Fruit fly (Drosophila melanogaster) whole organism, embryonic: ENCODE measurements around the gene CG14196.

ENCODE experiments used
- CG10366 ChIP-seq: fragments of 200-800 bp; sonication (Bioruptor generic); IDR thresholded peaks from 2 replicates; pipeline ENCODE4 v1.3.6; 2022; ENCODE audit warnings: missing biosample characterization, missing genetic modification characterization
- CG11398 ChIP-seq: fragments of 200-800 bp; sonication (Bioruptor generic); optimal IDR thresholded peaks from 2 replicates; lab custom pipeline; 2016; ENCODE audit warnings: missing biosample characterization, missing genetic modification characterization
- CG12219 ChIP-seq: fragments of 200-800 bp; sonication (Bioruptor generic); optimal IDR thresholded peaks from 3 replicates; lab custom pipeline; 2018; ENCODE audit warnings: missing biosample characterization, mild to moderate bottlenecking, missing genetic modification characterization
- CG12299 ChIP-seq: fragments of 200-800 bp; sonication (Bioruptor generic); optimal IDR thresholded peaks from 2 replicates; lab custom pipeline; 2018; ENCODE audit warnings: missing biosample characterization, mild to moderate bottlenecking, missing genetic modification characterization
- CG13624 ChIP-seq: fragments of 200-800 bp; sonication (Bioruptor generic); optimal IDR thresholded peaks from 2 replicates; lab custom pipeline; 2016; ENCODE audit warnings: missing biosample characterization, missing genetic modification characterization
- CG14667 ChIP-seq: fragments of 200-800 bp; sonication (Bioruptor generic); IDR thresholded peaks from 2 replicates; pipeline ENCODE4 v1.3.6; 2022; ENCODE audit warnings: missing biosample characterization, missing genetic modification characterization
- CG15514 ChIP-seq: fragments of 200-800 bp; sonication (Bioruptor generic); optimal IDR thresholded peaks from 3 replicates; lab custom pipeline; 2017; ENCODE audit warnings: missing biosample characterization, missing genetic modification characterization, mild to moderate bottlenecking, moderate library complexity, missing genetic modification reagents
- CG1602 ChIP-seq: fragments of 200-800 bp; sonication (Bioruptor generic); optimal IDR thresholded peaks from 3 replicates; lab custom pipeline; 2016; ENCODE audit warnings: missing biosample characterization, missing genetic modification characterization
- CG17328 ChIP-seq: fragments of 200-800 bp; sonication (Bioruptor generic); IDR thresholded peaks from 2 replicates; pipeline ENCODE4 v1.3.6; 2022; ENCODE audit warnings: missing biosample characterization, missing genetic modification characterization
- CG2202 ChIP-seq: fragments of 200-800 bp; sonication (Bioruptor generic); optimal IDR thresholded peaks from 2 replicates; lab custom pipeline; 2018; ENCODE audit warnings: missing biosample characterization, mild to moderate bottlenecking, missing genetic modification characterization
- CG2889 ChIP-seq: fragments of 200-800 bp; sonication (Bioruptor generic); IDR thresholded peaks from 3 replicates; pipeline ENCODE4 v1.3.6; 2022; ENCODE audit warnings: missing biosample characterization, missing genetic modification characterization
- CG31224 ChIP-seq: fragments of 200-800 bp; sonication (Bioruptor generic); IDR thresholded peaks from 2 replicates; pipeline ENCODE4 v1.3.6; 2022; ENCODE audit warnings: missing biosample characterization, missing genetic modification characterization
- CG3163 ChIP-seq: fragments of 200-800 bp; sonication (Bioruptor generic); optimal IDR thresholded peaks from 3 replicates; lab custom pipeline; 2016; ENCODE audit warnings: missing biosample characterization, missing genetic modification characterization
- CG34224 ChIP-seq: fragments of 200-800 bp; sonication (Bioruptor generic); IDR thresholded peaks from 3 replicates; pipeline ENCODE4 v1.3.6; 2022; ENCODE audit warnings: missing biosample characterization, missing genetic modification characterization; ENCODE audit not compliant: partially characterized antibody
- CG34376 ChIP-seq: fragments of 200-800 bp; sonication (Bioruptor generic); optimal IDR thresholded peaks from 2 replicates; lab custom pipeline; 2018; ENCODE audit warnings: missing biosample characterization, mild to moderate bottlenecking, missing genetic modification characterization
- CG4282 ChIP-seq: fragments of 200-800 bp; sonication (Bioruptor generic); optimal IDR thresholded peaks from 2 replicates; lab custom pipeline; 2016; ENCODE audit warnings: missing biosample characterization, missing genetic modification characterization
- CG4707 ChIP-seq: fragments of 200-800 bp; sonication (Bioruptor generic); optimal IDR thresholded peaks from 2 replicates; lab custom pipeline; 2018; ENCODE audit warnings: missing biosample characterization, mild to moderate bottlenecking, missing genetic modification characterization, moderate library complexity
- CG5953 ChIP-seq: fragments of 200-800 bp; sonication (Bioruptor generic); IDR thresholded peaks from 2 replicates; pipeline ENCODE4 v1.3.6; 2022; ENCODE audit warnings: missing biosample characterization, missing genetic modification characterization
- CG6254 ChIP-seq: fragments of 200-800 bp; sonication (Bioruptor generic); optimal IDR thresholded peaks from 3 replicates; lab custom pipeline; 2017; ENCODE audit warnings: mild to moderate bottlenecking, missing biosample characterization, missing genetic modification reagents, missing genetic modification characterization
- CG7271 ChIP-seq: fragments of 200-800 bp; sonication (Bioruptor generic); optimal IDR thresholded peaks from 2 replicates; lab custom pipeline; 2018; ENCODE audit warnings: missing biosample characterization, mild to moderate bottlenecking, missing genetic modification characterization, moderate library complexity
- CG8924 ChIP-seq: fragments of 200-800 bp; optimal IDR thresholded peaks from 3 replicates; lab custom pipeline; 2019; ENCODE audit warnings: missing biosample characterization, mild to moderate bottlenecking, missing genetic modification characterization, moderate library complexity
- CG9437 ChIP-seq: fragments of 200-800 bp; sonication (Bioruptor generic); optimal IDR thresholded peaks from 2 replicates; lab custom pipeline; 2018; ENCODE audit warnings: missing biosample characterization, mild to moderate bottlenecking, missing genetic modification characterization
- CG9817 ChIP-seq: fragments of 200-800 bp; sonication (Bioruptor generic); optimal IDR thresholded peaks from 2 replicates; lab custom pipeline; 2018; ENCODE audit warnings: missing biosample characterization, mild to moderate bottlenecking, missing genetic modification characterization, moderate library complexity
- Dek ChIP-seq: fragments of 200-800 bp; sonication (Bioruptor generic); optimal IDR thresholded peaks from 3 replicates; lab custom pipeline; 2019; ENCODE audit warnings: missing biosample characterization, mild to moderate bottlenecking, missing genetic modification characterization, moderate library complexity
- Elba2 ChIP-seq: fragments of 200-800 bp; sonication (Bioruptor generic); optimal IDR thresholded peaks from 3 replicates; lab custom pipeline; 2016; ENCODE audit warnings: missing biosample characterization, missing genetic modification characterization
- HLH54F ChIP-seq: fragments of 200-800 bp; sonication (Bioruptor generic); optimal IDR thresholded peaks from 3 replicates; lab custom pipeline; 2016; ENCODE audit warnings: missing biosample characterization, missing genetic modification characterization
- Hr39 ChIP-seq: fragments of >200 bp; optimal IDR thresholded peaks from 2 replicates; lab custom pipeline; 2017
- Lhr ChIP-seq: fragments of 200-800 bp; sonication (Bioruptor generic); optimal IDR thresholded peaks from 3 replicates; lab custom pipeline; 2017; ENCODE audit warnings: mild to moderate bottlenecking, missing biosample characterization, missing genetic modification reagents, missing genetic modification characterization
- Lpt ChIP-seq: fragments of >200 bp; optimal IDR thresholded peaks from 2 replicates; lab custom pipeline; 2018; ENCODE audit warnings: missing biosample characterization, missing genetic modification characterization
- Max ChIP-seq: fragments of 200-800 bp; sonication (Bioruptor generic); optimal IDR thresholded peaks from 2 replicates; lab custom pipeline; 2016; ENCODE audit warnings: missing biosample characterization, mild to moderate bottlenecking, missing genetic modification characterization
- NFAT ChIP-seq: fragments of 200-800 bp; sonication (Bioruptor generic); IDR thresholded peaks from 2 replicates; pipeline ENCODE4 v1.3.6; 2022; ENCODE audit warnings: missing biosample characterization, missing genetic modification characterization
- Nf-YA ChIP-seq: fragments of 200-800 bp; sonication (Bioruptor generic); IDR thresholded peaks from 2 replicates; pipeline ENCODE4 v1.3.6; 2022; ENCODE audit warnings: missing biosample characterization, missing genetic modification characterization
- Nf-YC ChIP-seq: fragments of 200-800 bp; optimal IDR thresholded peaks from 3 replicates; lab custom pipeline; 2019; ENCODE audit warnings: missing biosample characterization, mild to moderate bottlenecking, missing genetic modification characterization, moderate library complexity
- NfI ChIP-seq: fragments of 200-800 bp; sonication (Bioruptor generic); optimal IDR thresholded peaks from 3 replicates; lab custom pipeline; 2018; ENCODE audit warnings: missing biosample characterization, mild to moderate bottlenecking, missing genetic modification characterization, moderate library complexity
- Rx ChIP-seq: fragments of 200-800 bp; sonication (Bioruptor generic); IDR thresholded peaks from 2 replicates; pipeline ENCODE4 v1.3.6; 2022; ENCODE audit warnings: missing biosample characterization, missing genetic modification characterization
- Sry-δ ChIP-seq: fragments of 200-800 bp; sonication (Bioruptor generic); optimal IDR thresholded peaks from 2 replicates; lab custom pipeline; 2016; ENCODE audit warnings: missing biosample characterization, missing genetic modification characterization
- Xbp1 ChIP-seq: fragments of 200-800 bp; sonication (Bioruptor generic); optimal IDR thresholded peaks from 3 replicates; lab custom pipeline; 2016; ENCODE audit warnings: missing biosample characterization, mild to moderate bottlenecking, missing genetic modification characterization
- al ChIP-seq: fragments of 200-800 bp; sonication (Bioruptor generic); IDR thresholded peaks from 2 replicates; pipeline ENCODE4 v1.3.6; 2022; ENCODE audit warnings: missing biosample characterization, missing genetic modification characterization
- cas ChIP-seq: fragments of 200-800 bp; sonication (Bioruptor generic); IDR thresholded peaks from 2 replicates; pipeline ENCODE4 v1.3.6; 2022; ENCODE audit warnings: missing biosample characterization, missing genetic modification characterization
- chn ChIP-seq: fragments of 200-800 bp; sonication (Bioruptor generic); optimal IDR thresholded peaks from 2 replicates; lab custom pipeline; 2016; ENCODE audit warnings: missing biosample characterization, missing genetic modification characterization
- ci ChIP-seq: fragments of 200-800 bp; sonication (Bioruptor generic); IDR thresholded peaks from 3 replicates; pipeline ENCODE4 v1.3.6; 2022; ENCODE audit warnings: missing biosample characterization, missing genetic modification characterization
- cwo ChIP-seq: fragments of 200-800 bp; sonication (Bioruptor generic); optimal IDR thresholded peaks from 3 replicates; lab custom pipeline; 2017; ENCODE audit warnings: missing biosample characterization, missing genetic modification characterization, mild to moderate bottlenecking, moderate library complexity, missing genetic modification reagents
- exex ChIP-seq: fragments of 200-800 bp; sonication (Bioruptor generic); optimal IDR thresholded peaks from 4 replicates; lab custom pipeline; 2018; ENCODE audit warnings: missing biosample characterization, mild to moderate bottlenecking, missing genetic modification characterization, moderate library complexity
- fd64A ChIP-seq: fragments of 200-800 bp; sonication (Bioruptor generic); optimal IDR thresholded peaks from 3 replicates; lab custom pipeline; 2018; ENCODE audit warnings: missing biosample characterization, mild to moderate bottlenecking, missing genetic modification characterization
- gce ChIP-seq: fragments of 200-800 bp; sonication (Bioruptor generic); IDR thresholded peaks from 3 replicates; pipeline ENCODE4 v1.3.6; 2022; ENCODE audit warnings: missing biosample characterization, missing genetic modification characterization
- hkb ChIP-seq, 2 experiments: fragments of 200-800 bp in 1 of 2; fragments of >200 bp in 1 of 2; sonication (Bioruptor generic) in 1 of 2; IDR thresholded peaks in 1 of 2; optimal IDR thresholded peaks in 1 of 2; 2 replicates each; pipeline versions ENCODE4 v1.3.6 to Lab custom; 2017 to 2022; ENCODE audit warnings: missing biosample characterization in 1 of 2, missing genetic modification characterization in 1 of 2
- pnt ChIP-seq: fragments of 200-800 bp; sonication (Bioruptor generic); optimal IDR thresholded peaks from 3 replicates; lab custom pipeline; 2016; ENCODE audit warnings: missing biosample characterization, missing genetic modification characterization
- sisA ChIP-seq: fragments of 200-800 bp; sonication (Bioruptor generic); IDR thresholded peaks from 2 replicates; pipeline ENCODE4 v1.3.6; 2022; ENCODE audit warnings: missing biosample characterization, missing genetic modification characterization
- stwl ChIP-seq: fragments of 200-800 bp; sonication (Bioruptor generic); optimal IDR thresholded peaks from 3 replicates; lab custom pipeline; 2018; ENCODE audit warnings: missing biosample characterization, mild to moderate bottlenecking, missing genetic modification characterization, moderate library complexity
- usp ChIP-seq: fragments of >200 bp; optimal IDR thresholded peaks from 2 replicates; lab custom pipeline; 2017; ENCODE audit warnings: missing biosample characterization, missing genetic modification characterization
- wdn ChIP-seq: fragments of 200-800 bp; sonication (Bioruptor generic); IDR thresholded peaks from 2 replicates; pipeline ENCODE4 v1.3.6; 2022; ENCODE audit warnings: missing biosample characterization, missing genetic modification characterization

CG14196 gene

DNA sequence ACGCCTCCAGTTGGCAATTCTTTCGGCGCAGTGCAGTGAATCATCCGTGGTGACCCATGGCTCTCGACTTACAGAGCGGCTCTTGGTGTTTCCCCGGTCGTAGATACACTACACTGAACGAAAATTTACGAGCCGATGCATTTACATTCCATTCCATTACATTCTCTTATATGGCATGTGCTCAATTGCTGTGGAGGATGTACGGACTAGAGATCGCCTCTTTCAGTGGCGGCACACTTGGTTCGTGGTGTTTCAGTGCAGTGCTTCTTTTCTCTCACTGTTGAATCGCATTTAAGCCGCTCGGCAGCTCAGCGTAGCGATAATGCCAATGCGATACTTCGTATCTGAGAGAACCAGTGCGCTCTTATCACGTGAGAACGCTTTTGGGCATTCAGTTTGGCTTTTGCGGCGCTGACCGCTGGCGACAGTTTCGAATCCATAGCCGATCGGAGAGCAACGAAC lies 54.0 kb downstream of the CG14196 start, which contains the start of gene Mec2 (continued):
- TF ChIP-seq Sry-δ (GFP tag; lab: Kevin White, UChicago): no peak
- no peak for TF ChIP-seq CG7271 (tag; lab: Kevin White, UChicago)
- TF ChIP-seq sisA (GFP tag; lab: Robert Waterston, UW): peak; percentile 49
- no peak for TF ChIP-seq hkb (optimal IDR thresholded peaks at IDR 0.05; lab: Kevin White, UChicago)
- TF ChIP-seq hkb (GFP tag; IDR thresholded peaks at IDR 0.05; lab: Robert Waterston, UW): peak; percentile 55
- TF ChIP-seq CG2889 (GFP tag; lab: Robert Waterston, UW): 0 out of 3 replicates have a peak, but pooled peaks have one; percentile 49
- no peak for TF ChIP-seq CG12299
- peak; percentile 63 for TF ChIP-seq CG10366 (GFP tag; lab: Robert Waterston, UW)
- no peak for TF ChIP-seq NFAT (GFP tag; lab: Robert Waterston, UW)
- TF ChIP-seq pnt (GFP tag; lab: Kevin White, UChicago): peak; percentile 37
- TF ChIP-seq CG11398: peak; percentile 42
- TF ChIP-seq CG4707 (GFP tag; lab: Kevin White, UChicago): no peak
- TF ChIP-seq CG4282 (GFP tag; lab: Kevin White, UChicago): no peak
- peak; percentile 12 for TF ChIP-seq CG1602 (GFP tag; lab: Kevin White, UChicago)
- peak; percentile 44; the same call in 1 of the 2 replicates for TF ChIP-seq Nf-YA (GFP tag; lab: Robert Waterston, UW)
- TF ChIP-seq CG12219 (GFP tag; lab: Kevin White, UChicago): peak; percentile 49
- TF ChIP-seq Xbp1 (GFP tag; lab: Kevin White, UChicago): peak; percentile 68
- no peak for TF ChIP-seq usp (GFP tag; lab: Kevin White, UChicago)
- no peak for TF ChIP-seq gce (GFP tag; lab: Robert Waterston, UW)
- TF ChIP-seq CG14667: peak; percentile 54
- TF ChIP-seq ci: peak; percentile 83
- TF ChIP-seq CG9817 (tag; lab: Kevin White, UChicago): peak; percentile 36
- no peak for TF ChIP-seq exex (tag; lab: Kevin White, UChicago)
- peak; percentile 47 for TF ChIP-seq Dek
- TF ChIP-seq CG2202 (tag; lab: Kevin White, UChicago): no peak
- peak; percentile 32 for TF ChIP-seq CG15514 (GFP tag; lab: Kevin White, UChicago)
- TF ChIP-seq Max (GFP tag; lab: Kevin White, UChicago): no peak
- no peak for TF ChIP-seq CG34376 (GFP tag; lab: Kevin White, UChicago)
- peak; percentile 50; the same call in 1 of the 2 replicates for TF ChIP-seq CG5953 (GFP tag; lab: Robert Waterston, UW)
- TF ChIP-seq Hr39: no peak
- peak; percentile 32 for TF ChIP-seq CG3163
- peak; percentile 48; the same call in 1 of the 2 replicates for TF ChIP-seq wdn (GFP tag; lab: Robert Waterston, UW)
- no peak for TF ChIP-seq cwo (GFP tag; lab: Kevin White, UChicago)
- TF ChIP-seq CG31224 (GFP tag; lab: Robert Waterston, UW): no peak
- no peak for TF ChIP-seq Elba2 (GFP tag; lab: Kevin White, UChicago)
- TF ChIP-seq Rx (GFP tag; lab: Robert Waterston, UW): peak; percentile 43; the same call in 1 of the 2 replicates
- TF ChIP-seq fd64A (GFP tag; lab: Kevin White, UChicago): no peak
- TF ChIP-seq CG9437: peak; percentile 26
- TF ChIP-seq CG8924: peak; percentile 22
- TF ChIP-seq cas (GFP tag; lab: Robert Waterston, UW): no peak
- TF ChIP-seq CG6254 (GFP tag; lab: Kevin White, UChicago): no peak
- no peak for TF ChIP-seq Lhr
- TF ChIP-seq NfI (GFP tag; lab: Kevin White, UChicago): peak; percentile 68
- peak; percentile 62 for TF ChIP-seq CG17328 (GFP tag; lab: Robert Waterston, UW)
- TF ChIP-seq CG34224: no peak
- TF ChIP-seq Lpt (GFP tag; lab: Kevin White, UChicago): no peak
- no peak for TF ChIP-seq Nf-YC (tag; lab: Kevin White, UChicago)
- TF ChIP-seq chn: peak; percentile 49
- peak; percentile 20 for TF ChIP-seq CG13624
- TF ChIP-seq stwl (tag; lab: Kevin White, UChicago): no peak
- peak; percentile 10 for TF ChIP-seq HLH54F
- TF ChIP-seq al (GFP tag; lab: Robert Waterston, UW): no peak
